Fruit fly (Drosophila melanogaster) S2 (cell line): ENCODE results near the gene OdsH.

ENCODE experiments used
- CG8478 ChIP-seq: fragments of >200 bp; optimal IDR thresholded peaks from 2 replicates; lab custom pipeline; 2018
- CTCF ChIP-seq, 2 experiments: fragments of >200 bp; optimal IDR thresholded peaks; 2 replicates each; lab custom pipeline; 2018

DNA sequence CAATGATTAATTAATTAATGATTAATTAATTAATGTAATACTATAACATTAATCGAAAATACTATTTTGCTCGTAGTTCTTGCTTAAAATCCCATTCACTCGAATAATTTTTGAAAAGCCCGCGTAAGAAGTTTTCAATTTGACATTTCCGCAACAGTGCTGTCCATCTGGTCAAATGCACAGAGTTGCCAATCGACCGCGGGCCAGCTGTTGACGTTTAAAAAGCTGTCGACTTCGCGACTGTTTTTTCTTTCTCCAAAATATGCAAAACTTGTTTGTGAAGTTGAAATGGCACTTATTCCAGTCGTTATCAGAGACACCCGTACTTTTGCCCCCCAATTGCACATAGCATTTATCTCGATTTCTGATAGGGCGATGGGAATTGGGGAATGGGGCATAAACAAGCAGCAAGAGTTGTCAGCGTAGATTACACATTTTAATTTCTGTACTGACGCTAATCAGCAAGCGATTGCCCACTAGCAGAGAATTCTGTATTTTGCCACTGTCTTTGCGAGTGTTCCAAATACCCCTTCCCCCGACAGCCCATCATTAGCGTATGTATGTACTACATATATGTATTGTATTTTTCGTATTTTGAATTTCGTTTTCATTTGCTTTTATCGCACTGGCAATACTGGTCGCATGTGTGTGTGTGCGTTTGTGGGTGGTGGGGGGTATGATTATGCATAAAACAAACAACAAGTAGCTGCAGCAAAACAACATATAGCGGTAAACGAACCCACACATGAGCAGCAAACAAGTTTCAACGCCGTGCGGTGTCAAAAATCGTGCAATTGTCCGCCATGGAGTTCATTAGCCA is 65.9 kb downstream of the OdsH start, which contains the start of gene Srx:
- TF ChIP-seq CTCF (optimal IDR thresholded peaks at IDR 0.05; lab: Kevin White, UChicago) (no peak), CG8478 (lab: Kevin White, UChicago) (no peak)
